Worm (Caenorhabditis elegans): ENCODE results near the gene T12G3.6.

DNA sequence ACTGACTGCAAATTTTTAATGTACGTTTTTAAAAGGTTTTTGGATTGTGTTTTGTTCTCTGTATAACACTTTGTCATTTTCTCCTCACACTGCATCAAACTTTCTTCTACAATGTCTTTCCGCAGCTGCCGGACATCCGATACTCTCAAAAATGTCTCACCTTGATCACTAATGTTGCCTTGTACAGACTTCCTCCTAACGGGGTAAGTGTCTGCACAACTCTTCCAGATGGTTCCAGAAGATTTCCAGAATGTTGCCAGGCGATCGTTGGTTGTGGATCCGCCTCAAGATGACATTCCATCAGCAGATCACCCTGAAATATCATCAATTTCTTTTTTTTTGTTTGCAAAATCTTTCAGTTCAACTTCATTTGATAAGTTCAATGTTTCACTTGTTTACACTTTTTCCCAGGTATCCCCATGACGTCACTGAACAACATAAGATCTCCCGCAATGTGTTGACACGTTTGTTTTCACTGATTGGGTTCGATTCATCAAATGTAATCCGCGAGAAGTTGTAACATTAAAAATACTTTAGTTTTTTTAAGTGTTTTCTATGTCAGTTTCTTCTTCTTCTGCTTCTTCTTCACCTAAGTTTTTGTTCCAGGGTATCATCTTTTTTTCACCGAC lies 21.9 kb downstream of the T12G3.6 start:
- TF ChIP-seq ceh-6 (GFP tag; optimal IDR thresholded peaks at IDR 0.05) (no peak), ceh-22 (tag; optimal IDR thresholded peaks at IDR 0.05) (no peak), rnt-1 (tag; optimal IDR thresholded peaks at IDR 0.05) (no peak), unc-55 (GFP tag; optimal IDR thresholded peaks at IDR 0.05) (no peak), hlh-8 (tag; optimal IDR thresholded peaks at IDR 0.05) (no peak), hlh-13 (GFP tag; optimal IDR thresholded peaks at IDR 0.05) (no peak)

Data from whole organism, late embryonic.